Worm (Caenorhabditis elegans) whole organism, L2 larva: ENCODE measurements around the gene ttr-43.
A peak's percentile ranks its signal among the peaks of the same experiment; 100 is the strongest.

Experiments
- C34F6.9 ChIP-seq: fragments of 150-350 bp; optimal IDR thresholded peaks from 2 replicates; lab custom pipeline; 2014; ENCODE audit warnings: missing biosample characterization, missing genetic modification characterization
- F13H6.1 ChIP-seq: sonication (generic microtip); optimal IDR thresholded peaks from 2 replicates; lab custom pipeline; 2016; ENCODE audit warnings: missing genetic modification characterization, missing compliant biosample characterization
- R02D3.7 ChIP-seq: fragments of 150-350 bp; optimal IDR thresholded peaks from 2 replicates; lab custom pipeline; 2014; ENCODE audit warnings: missing biosample characterization, missing genetic modification characterization
- Y55F3AM.14 ChIP-seq: fragments of 200-800 bp; sonication (Bioruptor generic); optimal IDR thresholded peaks from 2 replicates; lab custom pipeline; 2018; ENCODE audit warnings: mild to moderate bottlenecking, missing genetic modification characterization, missing compliant biosample characterization
- ZK546.5 ChIP-seq: sonication (generic microtip); optimal IDR thresholded peaks from 2 replicates; lab custom pipeline; 2017; ENCODE audit warnings: missing biosample characterization, missing genetic modification characterization
- alr-1 ChIP-seq: fragments of 150-350 bp; optimal IDR thresholded peaks from 2 replicates; lab custom pipeline; 2014; ENCODE audit warnings: missing biosample characterization, missing genetic modification characterization
- aly-2 ChIP-seq: fragments of 150-350 bp; optimal IDR thresholded peaks from 2 replicates; lab custom pipeline; 2014; ENCODE audit warnings: missing biosample characterization, missing genetic modification characterization
- ama-1 ChIP-seq: fragments of 150-350 bp; optimal IDR thresholded peaks from 2 replicates; lab custom pipeline; 2018; ENCODE audit warnings: inconsistent platforms
- blmp-1 ChIP-seq: sonication (generic microtip); optimal IDR thresholded peaks from 2 replicates; lab custom pipeline; 2017; ENCODE audit warnings: missing genetic modification characterization, mild to moderate bottlenecking, missing compliant biosample characterization, antibody characterized with exemption, moderate library complexity; ENCODE audit not compliant: insufficient read depth
- ceh-16 ChIP-seq: fragments of 150-350 bp; optimal IDR thresholded peaks from 2 replicates; lab custom pipeline; 2014; ENCODE audit warnings: missing biosample characterization, missing genetic modification characterization
- ceh-82 ChIP-seq: fragments of 150-350 bp; optimal IDR thresholded peaks from 2 replicates; lab custom pipeline; 2014; ENCODE audit warnings: missing biosample characterization, missing genetic modification characterization
- crh-2 ChIP-seq: sonication (generic microtip); optimal IDR thresholded peaks from 2 replicates; lab custom pipeline; 2017; ENCODE audit warnings: missing biosample characterization, missing genetic modification characterization
- dmd-4 ChIP-seq: sonication (generic microtip); optimal IDR thresholded peaks from 2 replicates; lab custom pipeline; 2017; ENCODE audit warnings: missing biosample characterization, missing genetic modification characterization
- egl-27 ChIP-seq: sonication (generic microtip); optimal IDR thresholded peaks from 3 replicates; lab custom pipeline; 2017; ENCODE audit warnings: missing biosample characterization, missing genetic modification reagents, missing genetic modification characterization
- elt-1 ChIP-seq: fragments of 150-350 bp; optimal IDR thresholded peaks from 2 replicates; lab custom pipeline; 2014; ENCODE audit warnings: missing biosample characterization, missing genetic modification characterization
- elt-3 ChIP-seq: sonication (generic microtip); optimal IDR thresholded peaks from 2 replicates; lab custom pipeline; 2017; ENCODE audit warnings: missing biosample characterization, missing genetic modification characterization
- fos-1 ChIP-seq: fragments of 150-350 bp; optimal IDR thresholded peaks from 2 replicates; lab custom pipeline; 2014; ENCODE audit warnings: missing biosample characterization, missing genetic modification characterization
- gmeb-1 ChIP-seq: fragments of 150-350 bp; optimal IDR thresholded peaks from 2 replicates; lab custom pipeline; 2014; ENCODE audit warnings: missing biosample characterization, missing genetic modification characterization
- lin-11 ChIP-seq: fragments of 150-350 bp; sonication (generic microtip); optimal IDR thresholded peaks from 2 replicates; lab custom pipeline; 2014; ENCODE audit warnings: missing biosample characterization, missing genetic modification characterization, inconsistent platforms, mixed read lengths
- lin-13 ChIP-seq: fragments of 150-350 bp; optimal IDR thresholded peaks from 2 replicates; lab custom pipeline; 2014; ENCODE audit warnings: missing biosample characterization, missing genetic modification reagents, missing genetic modification characterization
- lin-39 ChIP-seq: fragments of 150-350 bp; optimal IDR thresholded peaks from 2 replicates; lab custom pipeline; 2014; ENCODE audit warnings: missing biosample characterization, missing genetic modification reagents, missing genetic modification characterization
- lsy-2 ChIP-seq, 2 experiments: fragments of 150-350 bp in 1 of 2; sonication (generic microtip) in 1 of 2; optimal IDR thresholded peaks; 2 replicates each; lab custom pipeline; 2014 to 2017; ENCODE audit warnings: missing biosample characterization in 2 of 2, missing genetic modification characterization in 2 of 2
- mab-5 ChIP-seq: fragments of 150-350 bp; optimal IDR thresholded peaks from 2 replicates; lab custom pipeline; 2014; ENCODE audit warnings: missing biosample characterization, missing genetic modification characterization
- mbf-1 ChIP-seq: sonication (generic microtip); optimal IDR thresholded peaks from 2 replicates; lab custom pipeline; 2017; ENCODE audit warnings: missing biosample characterization, missing genetic modification characterization
- mdl-1 ChIP-seq, 2 experiments: fragments of 150-350 bp in 1 of 2; sonication (generic microtip) in 1 of 2; optimal IDR thresholded peaks; 2 replicates each; lab custom pipeline; 2017; ENCODE audit warnings: missing biosample characterization in 2 of 2, missing genetic modification characterization in 2 of 2
- nhr-10 ChIP-seq: sonication (generic microtip); optimal IDR thresholded peaks from 2 replicates; lab custom pipeline; 2017; ENCODE audit warnings: missing biosample characterization, missing genetic modification characterization
- nhr-11 ChIP-seq: fragments of 150-350 bp; optimal IDR thresholded peaks from 2 replicates; lab custom pipeline; 2014; ENCODE audit warnings: missing biosample characterization, missing genetic modification characterization
- nhr-12 ChIP-seq: fragments of 150-350 bp; optimal IDR thresholded peaks from 2 replicates; lab custom pipeline; 2014; ENCODE audit warnings: missing biosample characterization, missing genetic modification characterization
- nhr-129 ChIP-seq: fragments of 150-350 bp; optimal IDR thresholded peaks from 2 replicates; lab custom pipeline; 2014; ENCODE audit warnings: missing biosample characterization, missing genetic modification characterization
- nhr-21 ChIP-seq: fragments of 150-350 bp; optimal IDR thresholded peaks from 2 replicates; lab custom pipeline; 2014; ENCODE audit warnings: missing biosample characterization, missing genetic modification characterization
- nhr-23 ChIP-seq: fragments of 150-350 bp; optimal IDR thresholded peaks from 2 replicates; lab custom pipeline; 2014; ENCODE audit warnings: missing biosample characterization, missing genetic modification reagents, missing genetic modification characterization
- nhr-237 ChIP-seq: fragments of 150-350 bp; optimal IDR thresholded peaks from 2 replicates; lab custom pipeline; 2014; ENCODE audit warnings: missing biosample characterization, missing genetic modification characterization
- nhr-25 ChIP-seq: fragments of 150-350 bp; sonication (generic microtip); optimal IDR thresholded peaks from 3 replicates; lab custom pipeline; 2014; ENCODE audit warnings: missing biosample characterization, missing genetic modification characterization
- nhr-6 ChIP-seq: fragments of 150-350 bp; optimal IDR thresholded peaks from 2 replicates; lab custom pipeline; 2014; ENCODE audit warnings: missing biosample characterization, missing genetic modification characterization
- nhr-77 ChIP-seq: fragments of 150-350 bp; optimal IDR thresholded peaks from 2 replicates; lab custom pipeline; 2014; ENCODE audit warnings: missing biosample characterization, missing genetic modification characterization
- peb-1 ChIP-seq: fragments of 150-350 bp; optimal IDR thresholded peaks from 2 replicates; lab custom pipeline; 2014; ENCODE audit warnings: missing biosample characterization, missing genetic modification characterization
- sem-4 ChIP-seq: fragments of 150-350 bp; optimal IDR thresholded peaks from 2 replicates; lab custom pipeline; 2014; ENCODE audit warnings: missing biosample characterization, missing genetic modification reagents, missing genetic modification characterization
- skn-1 ChIP-seq: sonication (generic microtip); optimal IDR thresholded peaks from 2 replicates; lab custom pipeline; 2017; ENCODE audit warnings: missing biosample characterization, missing genetic modification characterization
- sma-3 ChIP-seq: sonication (generic microtip); optimal IDR thresholded peaks from 2 replicates; lab custom pipeline; 2016; ENCODE audit warnings: missing genetic modification reagents, missing genetic modification characterization, missing compliant biosample characterization
- sma-9 ChIP-seq, 2 experiments: fragments of 150-350 bp in 1 of 2; sonication (generic microtip) in 1 of 2; optimal IDR thresholded peaks; 2 replicates each; lab custom pipeline; 2014 to 2016; ENCODE audit warnings: missing genetic modification characterization in 2 of 2, mild to moderate bottlenecking in 1 of 2, missing biosample characterization in 1 of 2, missing compliant biosample characterization in 1 of 2, missing genetic modification reagents in 1 of 2, moderate library complexity in 1 of 2
- snpc-4 ChIP-seq: fragments of 150-350 bp; optimal IDR thresholded peaks from 2 replicates; lab custom pipeline; 2014; ENCODE audit warnings: missing biosample characterization, missing genetic modification characterization
- unc-39 ChIP-seq: fragments of 150-350 bp; optimal IDR thresholded peaks from 2 replicates; lab custom pipeline; 2014; ENCODE audit warnings: missing biosample characterization, missing genetic modification characterization
- unc-55 ChIP-seq: fragments of 150-350 bp; sonication (generic microtip); optimal IDR thresholded peaks from 3 replicates; lab custom pipeline; 2014; ENCODE audit warnings: missing biosample characterization, missing genetic modification reagents, missing genetic modification characterization
- unc-62 ChIP-seq: fragments of 150-350 bp; optimal IDR thresholded peaks from 2 replicates; lab custom pipeline; 2014; ENCODE audit warnings: missing biosample characterization, missing genetic modification reagents, missing genetic modification characterization
- zag-1 ChIP-seq: fragments of 150-350 bp; optimal IDR thresholded peaks from 2 replicates; lab custom pipeline; 2014; ENCODE audit warnings: missing biosample characterization, missing genetic modification characterization
- ztf-1 ChIP-seq: fragments of 200-800 bp; sonication (Bioruptor generic); conservative IDR thresholded peaks from 2 replicates; pipeline ENCODE4 v1.3.6; 2022; ENCODE audit warnings: missing genetic modification characterization, missing compliant biosample characterization
- ztf-11 ChIP-seq: sonication (generic microtip); optimal IDR thresholded peaks from 2 replicates; lab custom pipeline; 2017; ENCODE audit warnings: missing biosample characterization, missing genetic modification characterization
- ztf-4 ChIP-seq: fragments of 150-350 bp; optimal IDR thresholded peaks from 2 replicates; lab custom pipeline; 2014; ENCODE audit warnings: missing biosample characterization, missing genetic modification characterization

ttr-43 gene

ce11 chrV:12636248-12636647, 45.7 kb upstream of the ttr-43 start:
- TF ChIP-seq sma-3 (GFP tag; lab: Kevin White, UChicago) (no peak), C34F6.9 (tag; lab: Kevin White, UChicago) (peak; percentile 3), mdl-1 (tag; optimal IDR thresholded peaks at IDR 0.05; lab: Kevin White, UChicago) (no peak), ztf-11 (tag; lab: Kevin White, UChicago) (no peak), snpc-4 (tag; lab: Kevin White, UChicago) (no peak), nhr-25 (tag; lab: Kevin White, UChicago) (peak; percentile 71), nhr-10 (no peak), elt-1 (tag; lab: Kevin White, UChicago) (no peak), unc-39 (no peak), aly-2 (tag; lab: Kevin White, UChicago) (no peak), nhr-21 (tag; lab: Kevin White, UChicago) (no peak), nhr-129 (tag; lab: Kevin White, UChicago) (peak; percentile 55), mbf-1 (tag; lab: Kevin White, UChicago) (no peak), ceh-16 (tag; lab: Kevin White, UChicago) (no peak), zag-1 (tag; lab: Kevin White, UChicago) (no peak), crh-2 (tag; lab: Kevin White, UChicago) (peak; percentile 16), lin-39 (tag; lab: Kevin White, UChicago) (no peak), alr-1 (tag; lab: Kevin White, UChicago) (no peak), R02D3.7 (tag; lab: Kevin White, UChicago) (no peak), unc-62 (no peak), fos-1 (tag; lab: Kevin White, UChicago) (no peak), peb-1 (tag; lab: Kevin White, UChicago) (no peak), elt-3 (tag; lab: Kevin White, UChicago) (no peak), ama-1 (lab: Kevin White, UChicago) (no peak), ztf-4 (tag; lab: Kevin White, UChicago) (no peak), nhr-11 (no peak), nhr-23 (tag; lab: Kevin White, UChicago) (no peak), sma-9 (GFP tag; optimal IDR thresholded peaks at IDR 0.05; lab: Kevin White, UChicago) (peak; percentile 62), sma-9 (tag; optimal IDR thresholded peaks at IDR 0.05; lab: Kevin White, UChicago) (no peak), skn-1 (tag; lab: Kevin White, UChicago) (no peak), lin-11 (tag; lab: Kevin White, UChicago) (no peak), nhr-12 (no peak), F13H6.1 (tag; lab: Kevin White, UChicago) (peak; percentile 41), dmd-4 (tag; lab: Kevin White, UChicago) (no peak), Y55F3AM.14 (GFP tag; lab: Kevin White, UChicago) (no peak), blmp-1 (tag; lab: Kevin White, UChicago) (no peak), nhr-6 (no peak), lsy-2 (tag; optimal IDR thresholded peaks at IDR 0.05; lab: Kevin White, UChicago) (peak in 1 of 2 experiments; percentile 31), unc-55 (GFP tag; lab: Kevin White, UChicago) (no peak), ceh-82 (no peak), ZK546.5 (tag; lab: Kevin White, UChicago) (no peak), nhr-77 (tag; lab: Kevin White, UChicago) (no peak), mab-5 (tag; lab: Kevin White, UChicago) (peak; percentile 17), egl-27 (tag; lab: Kevin White, UChicago) (no peak), sem-4 (peak; percentile 24), nhr-237 (tag; lab: Kevin White, UChicago) (no peak), gmeb-1 (tag; lab: Kevin White, UChicago) (no peak), lin-13 (GFP tag; lab: Kevin White, UChicago) (no peak), ztf-1 (GFP tag; lab: Robert Waterston, UW) (no peak)
- TF ChIP-seq, all 48 proteins: peak for 9
